Fruit fly (Drosophila melanogaster) whole organism, prepupa: ENCODE data around the gene Srp9.

Experiments used
- CG10631 ChIP-seq: fragments of 200-800 bp; sonication (Bioruptor generic); optimal IDR thresholded peaks from 2 replicates; lab custom pipeline; 2016; ENCODE audit warnings: missing biosample characterization, missing genetic modification characterization
- Hr4 ChIP-seq: fragments of 200-800 bp; sonication (Bioruptor generic); optimal IDR thresholded peaks from 3 replicates; lab custom pipeline; 2016; ENCODE audit warnings: missing biosample characterization, missing genetic modification characterization

dm6 chr3L:7954967-7955366, 18.8 kb downstream of the Srp9 start:
- TF ChIP-seq Hr4 (GFP tag; lab: Kevin White, UChicago): no peak
- no peak for TF ChIP-seq CG10631 (GFP tag; lab: Kevin White, UChicago)
